Fruit fly (Drosophila melanogaster) whole organism, embryonic: ENCODE data around the gene CG6345.
A peak's percentile ranks its signal among the peaks of the same experiment; 100 is the strongest.

Source experiments
- Awh ChIP-seq: fragments of 200-800 bp; sonication (Bioruptor generic); IDR thresholded peaks from 2 replicates; pipeline ENCODE4, ENCODE4 v1.3.6; 2022; ENCODE audit warnings: missing biosample characterization, missing genetic modification characterization
- Blimp-1 ChIP-seq: fragments of 200-800 bp; sonication (Bioruptor generic); optimal IDR thresholded peaks from 3 replicates; lab custom pipeline; 2018; ENCODE audit warnings: missing biosample characterization, missing genetic modification characterization, mild to moderate bottlenecking, moderate library complexity, missing genetic modification reagents
- CG1024 ChIP-seq: fragments of 200-800 bp; sonication (Bioruptor generic); IDR thresholded peaks from 2 replicates; pipeline ENCODE4 v1.3.6; 2022; ENCODE audit warnings: missing biosample characterization, missing genetic modification characterization
- CG10274 ChIP-seq: fragments of 200-800 bp; sonication (Bioruptor generic); optimal IDR thresholded peaks from 3 replicates; lab custom pipeline; 2017; ENCODE audit warnings: missing biosample characterization, mild to moderate bottlenecking, missing genetic modification characterization
- CG10321 ChIP-seq: fragments of 200-800 bp; sonication (Bioruptor generic); IDR thresholded peaks from 2 replicates; pipeline ENCODE4 v1.3.6; 2022; ENCODE audit warnings: missing biosample characterization, missing genetic modification characterization
- CG12071 ChIP-seq: fragments of 200-800 bp; sonication (Bioruptor generic); optimal IDR thresholded peaks from 3 replicates; lab custom pipeline; 2018; ENCODE audit warnings: missing biosample characterization, mild to moderate bottlenecking, missing genetic modification characterization
- CG12299 ChIP-seq: fragments of 200-800 bp; sonication (Bioruptor generic); optimal IDR thresholded peaks from 2 replicates; lab custom pipeline; 2018; ENCODE audit warnings: missing biosample characterization, mild to moderate bottlenecking, missing genetic modification characterization
- CG12744 ChIP-seq: fragments of 200-800 bp; sonication (Bioruptor generic); optimal IDR thresholded peaks from 2 replicates; lab custom pipeline; 2016; ENCODE audit warnings: missing biosample characterization, missing genetic modification characterization
- CG13296 ChIP-seq: fragments of 200-800 bp; sonication (Bioruptor generic); optimal IDR thresholded peaks from 3 replicates; lab custom pipeline; 2018; ENCODE audit warnings: missing biosample characterization, mild to moderate bottlenecking, missing genetic modification characterization
- CG15073 ChIP-seq: fragments of 200-800 bp; sonication (Bioruptor generic); optimal IDR thresholded peaks from 2 replicates; lab custom pipeline; 2016; ENCODE audit warnings: missing biosample characterization, missing genetic modification characterization
- CG16815 ChIP-seq: fragments of 200-800 bp; sonication (Bioruptor generic); optimal IDR thresholded peaks from 3 replicates; lab custom pipeline; 2017; ENCODE audit warnings: missing biosample characterization, mild to moderate bottlenecking, missing genetic modification characterization
- CG17829 ChIP-seq: fragments of 200-800 bp; optimal IDR thresholded peaks from 2 replicates; lab custom pipeline; 2019; ENCODE audit warnings: missing biosample characterization, mild to moderate bottlenecking, missing genetic modification characterization, moderate library complexity
- CG30020 ChIP-seq: fragments of 200-800 bp; optimal IDR thresholded peaks from 2 replicates; lab custom pipeline; 2019; ENCODE audit warnings: missing biosample characterization, mild to moderate bottlenecking, missing genetic modification characterization, moderate library complexity
- CG31441 ChIP-seq: fragments of 200-800 bp; sonication (Bioruptor generic); IDR thresholded peaks from 2 replicates; pipeline ENCODE4 v1.3.6; 2022; ENCODE audit warnings: missing biosample characterization, missing genetic modification characterization
- CG32772 ChIP-seq: fragments of 200-800 bp; sonication (Bioruptor generic); IDR thresholded peaks from 2 replicates; pipeline ENCODE4 v1.3.6; 2022; ENCODE audit warnings: missing biosample characterization, missing genetic modification characterization
- CG6854 ChIP-seq: fragments of 200-800 bp; sonication (Bioruptor generic); optimal IDR thresholded peaks from 3 replicates; lab custom pipeline; 2017; ENCODE audit warnings: missing biosample characterization, mild to moderate bottlenecking, missing genetic modification characterization
- CG7372 ChIP-seq: fragments of 200-800 bp; sonication (Bioruptor generic); IDR thresholded peaks from 2 replicates; pipeline ENCODE4 v1.3.6; 2022; ENCODE audit warnings: missing biosample characterization, missing genetic modification characterization
- ERR ChIP-seq: fragments of 200-800 bp; sonication (Bioruptor generic); optimal IDR thresholded peaks from 2 replicates; lab custom pipeline; 2016; ENCODE audit warnings: missing biosample characterization, missing genetic modification characterization
- Elba2 ChIP-seq: fragments of 200-800 bp; sonication (Bioruptor generic); optimal IDR thresholded peaks from 3 replicates; lab custom pipeline; 2016; ENCODE audit warnings: missing biosample characterization, missing genetic modification characterization
- Fer3 ChIP-seq: fragments of 200-800 bp; sonication (Bioruptor generic); optimal IDR thresholded peaks from 2 replicates; lab custom pipeline; 2018; ENCODE audit warnings: missing biosample characterization, mild to moderate bottlenecking, missing genetic modification characterization, moderate library complexity
- HHEX ChIP-seq: fragments of 200-800 bp; sonication (Bioruptor generic); optimal IDR thresholded peaks from 3 replicates; lab custom pipeline; 2017; ENCODE audit warnings: missing biosample characterization, mild to moderate bottlenecking, missing genetic modification characterization, missing genetic modification reagents
- Lim3 ChIP-seq: fragments of 200-800 bp; sonication (Bioruptor generic); IDR thresholded peaks from 2 replicates; pipeline ENCODE4 v1.3.6; 2022; ENCODE audit warnings: missing biosample characterization, missing genetic modification characterization
- MESR4 ChIP-seq: fragments of 200-800 bp; sonication (Bioruptor generic); optimal IDR thresholded peaks from 2 replicates; lab custom pipeline; 2018; ENCODE audit warnings: missing biosample characterization, mild to moderate bottlenecking, missing genetic modification characterization, moderate library complexity
- Neu2 ChIP-seq: fragments of 200-800 bp; sonication (Bioruptor generic); optimal IDR thresholded peaks from 3 replicates; lab custom pipeline; 2016; ENCODE audit warnings: missing biosample characterization, missing genetic modification characterization, borderline replicate concordance
- NfI ChIP-seq: fragments of 200-800 bp; sonication (Bioruptor generic); optimal IDR thresholded peaks from 3 replicates; lab custom pipeline; 2018; ENCODE audit warnings: missing biosample characterization, mild to moderate bottlenecking, missing genetic modification characterization, moderate library complexity
- Rx ChIP-seq: fragments of 200-800 bp; sonication (Bioruptor generic); IDR thresholded peaks from 2 replicates; pipeline ENCODE4 v1.3.6; 2022; ENCODE audit warnings: missing biosample characterization, missing genetic modification characterization
- ac ChIP-seq: fragments of 200-800 bp; sonication (Bioruptor generic); optimal IDR thresholded peaks from 3 replicates; lab custom pipeline; 2017; ENCODE audit warnings: missing biosample characterization, mild to moderate bottlenecking, missing genetic modification characterization
- bab2 ChIP-seq: fragments of 200-800 bp; sonication (Bioruptor generic); optimal IDR thresholded peaks from 2 replicates; lab custom pipeline; 2016; ENCODE audit warnings: missing biosample characterization, missing genetic modification characterization
- bcd ChIP-seq: fragments of 200-800 bp; sonication (Bioruptor generic); optimal IDR thresholded peaks from 2 replicates; lab custom pipeline; 2017; ENCODE audit warnings: missing biosample characterization, mild to moderate bottlenecking, missing genetic modification characterization
- bigmax ChIP-seq: fragments of 200-800 bp; sonication (Bioruptor generic); optimal IDR thresholded peaks from 2 replicates; lab custom pipeline; 2018; ENCODE audit warnings: missing biosample characterization, mild to moderate bottlenecking, missing genetic modification characterization
- chif ChIP-seq, 2 experiments: fragments of 200-800 bp; sonication (Bioruptor generic); optimal IDR thresholded peaks; 3 replicates each; lab custom pipeline; 2016; ENCODE audit warnings: missing biosample characterization in 2 of 2, missing genetic modification characterization in 2 of 2
- chm ChIP-seq: fragments of 200-800 bp; sonication (Bioruptor generic); IDR thresholded peaks from 2 replicates; pipeline ENCODE4 v1.3.6; 2022; ENCODE audit warnings: missing biosample characterization, missing genetic modification characterization
- crol ChIP-seq: fragments of 200-800 bp; sonication (Bioruptor generic); IDR thresholded peaks from 2 replicates; pipeline ENCODE4 v1.3.6; 2022; ENCODE audit warnings: missing biosample characterization, missing genetic modification characterization
- gcm ChIP-seq: fragments of 200-800 bp; sonication (Bioruptor generic); optimal IDR thresholded peaks from 2 replicates; lab custom pipeline; 2019; ENCODE audit warnings: missing biosample characterization, mild to moderate bottlenecking, missing genetic modification characterization, moderate library complexity
- ham ChIP-seq: fragments of 200-800 bp; sonication (Bioruptor generic); IDR thresholded peaks from 2 replicates; pipeline ENCODE4 v1.3.6; 2022; ENCODE audit warnings: missing biosample characterization, missing genetic modification characterization
- insv ChIP-seq, 2 experiments: fragments of 200-800 bp; sonication (Bioruptor generic); optimal IDR thresholded peaks; 3 replicates each; lab custom pipeline; 2016 to 2018; ENCODE audit warnings: missing biosample characterization in 2 of 2, missing genetic modification characterization in 2 of 2
- ken ChIP-seq: fragments of 200-800 bp; sonication (Bioruptor generic); IDR thresholded peaks from 3 replicates; pipeline ENCODE4 v1.3.6; 2022; ENCODE audit warnings: missing biosample characterization, missing genetic modification characterization
- luna ChIP-seq: fragments of 200-800 bp; sonication (Bioruptor generic); optimal IDR thresholded peaks from 2 replicates; lab custom pipeline; 2016; ENCODE audit warnings: missing biosample characterization, missing genetic modification characterization
- mam ChIP-seq: fragments of 200-800 bp; sonication (Bioruptor generic); optimal IDR thresholded peaks from 3 replicates; lab custom pipeline; 2016; ENCODE audit warnings: missing biosample characterization, missing genetic modification characterization
- phol ChIP-seq: fragments of 200-800 bp; sonication (Bioruptor generic); optimal IDR thresholded peaks from 3 replicates; lab custom pipeline; 2018; ENCODE audit warnings: missing biosample characterization, mild to moderate bottlenecking, missing genetic modification characterization, moderate library complexity
- prd ChIP-seq, 3 experiments: fragments of >200 bp in 2 of 3; fragments of 200-800 bp in 1 of 3; sonication (Bioruptor generic) in 1 of 3; optimal IDR thresholded peaks in 2 of 3; IDR thresholded peaks in 1 of 3; 2 replicates in 2 of 3; 3 replicates in 1 of 3; pipeline versions ENCODE4 v1.3.6 to Lab custom; 2017 to 2022; ENCODE audit warnings: missing biosample characterization in 1 of 3, missing genetic modification characterization in 1 of 3
- sc ChIP-seq, 3 experiments: fragments of >200 bp in 2 of 3; fragments of 200-800 bp in 1 of 3; sonication (Bioruptor generic) in 1 of 3; optimal IDR thresholded peaks; 2 replicates in 2 of 3; 3 replicates in 1 of 3; lab custom pipeline; 2017; ENCODE audit warnings: mild to moderate bottlenecking in 1 of 3, missing biosample characterization in 1 of 3, missing genetic modification characterization in 1 of 3, missing genetic modification reagents in 1 of 3
- sim ChIP-seq: fragments of 200-800 bp; sonication (Bioruptor generic); IDR thresholded peaks from 2 replicates; pipeline ENCODE4 v1.3.6; 2022; ENCODE audit warnings: missing biosample characterization, missing genetic modification characterization
- sisA ChIP-seq: fragments of 200-800 bp; sonication (Bioruptor generic); IDR thresholded peaks from 2 replicates; pipeline ENCODE4 v1.3.6; 2022; ENCODE audit warnings: missing biosample characterization, missing genetic modification characterization
- tap ChIP-seq: fragments of 200-800 bp; optimal IDR thresholded peaks from 3 replicates; lab custom pipeline; 2019; ENCODE audit warnings: missing biosample characterization, mild to moderate bottlenecking, missing genetic modification characterization, moderate library complexity
- tgo ChIP-seq: fragments of 200-800 bp; sonication (Bioruptor generic); IDR thresholded peaks from 3 replicates; pipeline ENCODE4 v1.3.6; 2022; ENCODE audit warnings: missing biosample characterization, missing genetic modification characterization
- trh ChIP-seq: fragments of 200-800 bp; sonication (Bioruptor generic); optimal IDR thresholded peaks from 2 replicates; lab custom pipeline; 2016; ENCODE audit warnings: missing biosample characterization, missing genetic modification characterization
- unc-4 ChIP-seq: fragments of 200-800 bp; sonication (Bioruptor generic); IDR thresholded peaks from 2 replicates; pipeline ENCODE4 v1.3.6; 2022; ENCODE audit warnings: missing biosample characterization, missing genetic modification characterization; ENCODE audit not compliant: partially characterized antibody
- wdn ChIP-seq: fragments of 200-800 bp; sonication (Bioruptor generic); IDR thresholded peaks from 2 replicates; pipeline ENCODE4 v1.3.6; 2022; ENCODE audit warnings: missing biosample characterization, missing genetic modification characterization
- wor ChIP-seq: fragments of 200-800 bp; sonication (Bioruptor generic); IDR thresholded peaks from 2 replicates; pipeline ENCODE4 v1.3.6; 2022; ENCODE audit warnings: missing biosample characterization, missing genetic modification characterization
- zfh2 ChIP-seq: fragments of 200-800 bp; sonication (Bioruptor generic); optimal IDR thresholded peaks from 2 replicates; lab custom pipeline; 2016; ENCODE audit warnings: missing biosample characterization, missing genetic modification characterization

The CG6345 gene

dm6 chr3R:10377849-10378248 is 38.0 kb downstream of the CG6345 start, which contains the start of gene Rfx (continued):
- TF ChIP-seq tgo (no peak), CG10321 (GFP tag; lab: Robert Waterston, UW) (no peak), CG12744 (GFP tag; lab: Kevin White, UChicago) (peak; percentile 19), bcd (GFP tag; lab: Kevin White, UChicago) (peak; percentile 33), CG16815 (GFP tag; lab: Kevin White, UChicago) (no peak), CG17829 (tag; lab: Kevin White, UChicago) (peak; percentile 44), Fer3 (no peak), sc (optimal IDR thresholded peaks at IDR 0.05; lab: Kevin White, UChicago) (no peak), sc (GFP tag; optimal IDR thresholded peaks at IDR 0.05; lab: Kevin White, UChicago) (no peak), CG32772 (GFP tag; lab: Robert Waterston, UW) (no peak), ken (GFP tag; lab: Robert Waterston, UW) (no peak), sisA (GFP tag; lab: Robert Waterston, UW) (no peak), CG6854 (no peak), sim (no peak), bab2 (no peak), CG1024 (GFP tag; lab: Robert Waterston, UW) (no peak), CG12071 (GFP tag; lab: Kevin White, UChicago) (no peak), CG12299 (tag; lab: Kevin White, UChicago) (peak; percentile 57), bigmax (GFP tag; lab: Kevin White, UChicago) (peak; percentile 27), ham (GFP tag; lab: Robert Waterston, UW) (no peak), wdn (GFP tag; lab: Robert Waterston, UW) (no peak), unc-4 (GFP tag; lab: Robert Waterston, UW) (no peak), CG30020 (tag; lab: Kevin White, UChicago) (no peak), crol (GFP tag; lab: Robert Waterston, UW) (no peak), MESR4 (peak; percentile 31), Blimp-1 (GFP tag; lab: Kevin White, UChicago) (no peak), trh (no peak), Awh (GFP tag; lab: Robert Waterston, UW) (no peak), luna (no peak), CG7372 (GFP tag; lab: Robert Waterston, UW) (no peak), gcm (GFP tag; lab: Kevin White, UChicago) (peak; percentile 40), ERR (GFP tag; lab: Kevin White, UChicago) (no peak), CG13296 (no peak), CG10274 (GFP tag; lab: Kevin White, UChicago) (no peak), Neu2 (GFP tag; lab: Kevin White, UChicago) (no peak), tap (tag; lab: Kevin White, UChicago) (no peak), Elba2 (GFP tag; lab: Kevin White, UChicago) (peak; percentile 39), HHEX (GFP tag; lab: Kevin White, UChicago) (no peak), chm (GFP tag; lab: Robert Waterston, UW) (no peak), mam (GFP tag; lab: Kevin White, UChicago) (peak; percentile 15), CG31441 (GFP tag; lab: Robert Waterston, UW) (no peak), insv (GFP tag; optimal IDR thresholded peaks at IDR 0.05; lab: Kevin White, UChicago) (peak; percentile 95 to 98), phol (tag; lab: Kevin White, UChicago) (peak; percentile 35), prd (optimal IDR thresholded peaks at IDR 0.05; lab: Kevin White, UChicago) (no peak), prd (GFP tag; IDR thresholded peaks at IDR 0.05; lab: Robert Waterston, UW) (no peak), chif (GFP tag; optimal IDR thresholded peaks at IDR 0.05; lab: Kevin White, UChicago) (no peak), Lim3 (no peak), wor (GFP tag; lab: Robert Waterston, UW) (no peak), Rx (no peak), CG15073 (GFP tag; lab: Kevin White, UChicago) (no peak), zfh2 (peak; percentile 19), NfI (GFP tag; lab: Kevin White, UChicago) (peak; percentile 25), ac (GFP tag; lab: Kevin White, UChicago) (no peak)
